Worm (Caenorhabditis elegans) whole organism, L1 larva: ENCODE results near the gene C03B1.3.

Experiments used
- C04F5.9 ChIP-seq: sonication (generic microtip); optimal IDR thresholded peaks from 2 replicates; lab custom pipeline; 2016; ENCODE audit warnings: missing genetic modification characterization, missing compliant biosample characterization
- jun-1 ChIP-seq: fragments of 150-350 bp; optimal IDR thresholded peaks from 2 replicates; lab custom pipeline; 2014; ENCODE audit warnings: missing biosample characterization, missing genetic modification reagents, missing genetic modification characterization
- nhr-28 ChIP-seq: fragments of 150-350 bp; optimal IDR thresholded peaks from 2 replicates; lab custom pipeline; 2014; ENCODE audit warnings: missing biosample characterization, missing genetic modification characterization
- tlp-1 ChIP-seq: fragments of 150-350 bp; optimal IDR thresholded peaks from 2 replicates; lab custom pipeline; 2014; ENCODE audit warnings: missing biosample characterization, missing genetic modification characterization
- unc-62 ChIP-seq: fragments of 150-350 bp; optimal IDR thresholded peaks from 2 replicates; lab custom pipeline; 2014; ENCODE audit warnings: missing biosample characterization, missing genetic modification reagents, missing genetic modification characterization
- xbp-1 ChIP-seq: sonication (generic microtip); optimal IDR thresholded peaks from 2 replicates; lab custom pipeline; 2016; ENCODE audit warnings: missing genetic modification characterization, missing compliant biosample characterization

DNA sequence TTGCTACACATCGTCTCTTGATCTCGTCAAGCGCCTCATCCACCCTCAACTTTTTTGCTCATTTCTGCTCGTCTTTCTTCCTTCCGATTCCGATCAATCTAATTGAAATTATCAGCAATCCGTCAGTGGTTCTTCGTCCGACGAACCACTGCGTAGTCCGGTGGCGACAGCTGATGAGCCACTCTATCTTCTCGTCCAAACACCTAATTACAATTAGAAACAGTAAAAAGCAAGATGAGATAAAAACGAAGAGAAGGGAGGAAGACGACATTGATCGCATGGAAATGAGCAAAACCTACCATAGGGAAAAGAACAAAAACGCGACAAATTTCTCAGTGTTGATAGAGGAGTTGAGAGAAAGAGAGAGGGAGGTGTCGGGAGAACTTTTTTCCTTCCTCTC lies 33.6 kb downstream of the C03B1.3 start:
- no peak for TF ChIP-seq jun-1 (tag; lab: Kevin White, UChicago)
- no peak for TF ChIP-seq tlp-1 (tag; lab: Kevin White, UChicago)
- TF ChIP-seq unc-62 = no peak
- TF ChIP-seq nhr-28 (tag; lab: Kevin White, UChicago) = no peak
- no peak for TF ChIP-seq xbp-1
- no peak for TF ChIP-seq C04F5.9 (tag; lab: Kevin White, UChicago)
